Fruit fly (Drosophila melanogaster) whole organism, embryonic: Measurements from ENCODE around the gene Iyd.

Experiments
- Abd-B ChIP-seq: fragments of 200-800 bp; sonication (Bioruptor generic); optimal IDR thresholded peaks from 2 replicates; lab custom pipeline; 2018; ENCODE audit warnings: missing biosample characterization, mild to moderate bottlenecking, missing genetic modification characterization, moderate library complexity
- Ada2b ChIP-seq: fragments of 200-800 bp; sonication (Bioruptor generic); IDR thresholded peaks from 2 replicates; pipeline ENCODE4 v1.3.6; 2022; ENCODE audit warnings: missing biosample characterization, missing genetic modification characterization
- Awh ChIP-seq: fragments of 200-800 bp; sonication (Bioruptor generic); IDR thresholded peaks from 2 replicates; pipeline ENCODE4, ENCODE4 v1.3.6; 2022; ENCODE audit warnings: missing biosample characterization, missing genetic modification characterization
- Blimp-1 ChIP-seq: fragments of 200-800 bp; sonication (Bioruptor generic); optimal IDR thresholded peaks from 3 replicates; lab custom pipeline; 2018; ENCODE audit warnings: missing biosample characterization, missing genetic modification characterization, mild to moderate bottlenecking, moderate library complexity, missing genetic modification reagents
- CG1024 ChIP-seq: fragments of 200-800 bp; sonication (Bioruptor generic); IDR thresholded peaks from 2 replicates; pipeline ENCODE4 v1.3.6; 2022; ENCODE audit warnings: missing biosample characterization, missing genetic modification characterization
- CG10267 ChIP-seq: fragments of 200-800 bp; sonication (Bioruptor generic); optimal IDR thresholded peaks from 2 replicates; lab custom pipeline; 2018; ENCODE audit warnings: missing biosample characterization, mild to moderate bottlenecking, missing genetic modification characterization, moderate library complexity
- CG11723 ChIP-seq: fragments of 200-800 bp; sonication (Bioruptor generic); optimal IDR thresholded peaks from 2 replicates; lab custom pipeline; 2017; ENCODE audit warnings: missing biosample characterization, mild to moderate bottlenecking, missing genetic modification characterization
- CG12155 ChIP-seq: fragments of 200-800 bp; sonication (Bioruptor generic); optimal IDR thresholded peaks from 3 replicates; lab custom pipeline; 2016; ENCODE audit warnings: missing biosample characterization, missing genetic modification characterization
- CG12391 ChIP-seq: fragments of 200-800 bp; sonication (Bioruptor generic); optimal IDR thresholded peaks from 3 replicates; lab custom pipeline; 2018; ENCODE audit warnings: missing biosample characterization, mild to moderate bottlenecking, missing genetic modification characterization, moderate library complexity
- CG14667 ChIP-seq: fragments of 200-800 bp; sonication (Bioruptor generic); IDR thresholded peaks from 2 replicates; pipeline ENCODE4 v1.3.6; 2022; ENCODE audit warnings: missing biosample characterization, missing genetic modification characterization
- CG15011 ChIP-seq: fragments of 200-800 bp; sonication (Bioruptor generic); optimal IDR thresholded peaks from 3 replicates; lab custom pipeline; 2018; ENCODE audit warnings: missing biosample characterization, mild to moderate bottlenecking, missing genetic modification characterization
- CG15479 ChIP-seq: fragments of 200-800 bp; sonication (Bioruptor generic); optimal IDR thresholded peaks from 3 replicates; lab custom pipeline; 2019; ENCODE audit warnings: missing biosample characterization, mild to moderate bottlenecking, missing genetic modification characterization, moderate library complexity
- CG1602 ChIP-seq: fragments of 200-800 bp; sonication (Bioruptor generic); optimal IDR thresholded peaks from 3 replicates; lab custom pipeline; 2016; ENCODE audit warnings: missing biosample characterization, missing genetic modification characterization
- CG16863 ChIP-seq: fragments of 200-800 bp; sonication (Bioruptor generic); optimal IDR thresholded peaks from 3 replicates; lab custom pipeline; 2016; ENCODE audit warnings: missing biosample characterization, missing genetic modification characterization
- CG1792 ChIP-seq: fragments of 200-800 bp; sonication (Bioruptor generic); optimal IDR thresholded peaks from 2 replicates; lab custom pipeline; 2016; ENCODE audit warnings: missing biosample characterization, missing genetic modification characterization
- CG18764 ChIP-seq: fragments of 200-800 bp; sonication (Bioruptor generic); optimal IDR thresholded peaks from 3 replicates; lab custom pipeline; 2016; ENCODE audit warnings: missing biosample characterization, missing genetic modification characterization
- CG31388 ChIP-seq: fragments of 200-800 bp; sonication (Bioruptor generic); optimal IDR thresholded peaks from 2 replicates; lab custom pipeline; 2016; ENCODE audit warnings: missing biosample characterization, missing genetic modification characterization
- CG33213 ChIP-seq: fragments of 200-800 bp; sonication (Bioruptor generic); optimal IDR thresholded peaks from 3 replicates; lab custom pipeline; 2016; ENCODE audit warnings: missing biosample characterization, missing genetic modification characterization
- CG33557 ChIP-seq: fragments of 200-800 bp; sonication (Bioruptor generic); optimal IDR thresholded peaks from 2 replicates; lab custom pipeline; 2019; ENCODE audit warnings: missing biosample characterization, mild to moderate bottlenecking, missing genetic modification characterization, moderate library complexity
- CG4707 ChIP-seq: fragments of 200-800 bp; sonication (Bioruptor generic); optimal IDR thresholded peaks from 2 replicates; lab custom pipeline; 2018; ENCODE audit warnings: missing biosample characterization, mild to moderate bottlenecking, missing genetic modification characterization, moderate library complexity
- CG6254 ChIP-seq: fragments of 200-800 bp; sonication (Bioruptor generic); optimal IDR thresholded peaks from 3 replicates; lab custom pipeline; 2017; ENCODE audit warnings: mild to moderate bottlenecking, missing biosample characterization, missing genetic modification reagents, missing genetic modification characterization
- CG9797 ChIP-seq: fragments of 200-800 bp; sonication (Bioruptor generic); optimal IDR thresholded peaks from 3 replicates; lab custom pipeline; 2018; ENCODE audit warnings: missing biosample characterization, mild to moderate bottlenecking, missing genetic modification characterization
- CoRest ChIP-seq: fragments of 200-800 bp; sonication (Bioruptor generic); optimal IDR thresholded peaks from 3 replicates; lab custom pipeline; 2018; ENCODE audit warnings: missing biosample characterization, mild to moderate bottlenecking, missing genetic modification characterization, moderate library complexity
- E2f1 ChIP-seq: fragments of 200-800 bp; sonication (Bioruptor generic); IDR thresholded peaks from 2 replicates; pipeline ENCODE4 v1.3.6; 2022; ENCODE audit warnings: missing biosample characterization, missing genetic modification characterization
- Fer3 ChIP-seq: fragments of 200-800 bp; sonication (Bioruptor generic); optimal IDR thresholded peaks from 2 replicates; lab custom pipeline; 2018; ENCODE audit warnings: missing biosample characterization, mild to moderate bottlenecking, missing genetic modification characterization, moderate library complexity
- HmgZ ChIP-seq: fragments of 200-800 bp; sonication (Bioruptor generic); optimal IDR thresholded peaks from 2 replicates; lab custom pipeline; 2018; ENCODE audit warnings: missing biosample characterization, mild to moderate bottlenecking, missing genetic modification characterization
- Lim3 ChIP-seq: fragments of 200-800 bp; sonication (Bioruptor generic); IDR thresholded peaks from 2 replicates; pipeline ENCODE4 v1.3.6; 2022; ENCODE audit warnings: missing biosample characterization, missing genetic modification characterization
- Myb ChIP-seq: fragments of 200-800 bp; sonication (Bioruptor generic); optimal IDR thresholded peaks from 2 replicates; lab custom pipeline; 2016; ENCODE audit warnings: missing biosample characterization, missing genetic modification characterization
- Neu2 ChIP-seq: fragments of 200-800 bp; sonication (Bioruptor generic); optimal IDR thresholded peaks from 3 replicates; lab custom pipeline; 2016; ENCODE audit warnings: missing biosample characterization, missing genetic modification characterization, borderline replicate concordance
- Rx ChIP-seq: fragments of 200-800 bp; sonication (Bioruptor generic); IDR thresholded peaks from 2 replicates; pipeline ENCODE4 v1.3.6; 2022; ENCODE audit warnings: missing biosample characterization, missing genetic modification characterization
- Scr ChIP-seq: fragments of 200-800 bp; sonication (Bioruptor generic); IDR thresholded peaks from 2 replicates; pipeline ENCODE4 v1.3.6; 2022; ENCODE audit warnings: missing biosample characterization, missing genetic modification characterization; ENCODE audit not compliant: partially characterized antibody
- abd-A ChIP-seq: fragments of 200-800 bp; sonication (Bioruptor generic); optimal IDR thresholded peaks from 3 replicates; lab custom pipeline; 2019; ENCODE audit warnings: missing biosample characterization, mild to moderate bottlenecking, missing genetic modification characterization, moderate library complexity
- aop ChIP-seq: fragments of 200-800 bp; sonication (Bioruptor generic); IDR thresholded peaks from 2 replicates; pipeline ENCODE4 v1.3.6; 2022; ENCODE audit warnings: missing biosample characterization, missing genetic modification characterization
- bcd ChIP-seq: fragments of 200-800 bp; sonication (Bioruptor generic); optimal IDR thresholded peaks from 2 replicates; lab custom pipeline; 2017; ENCODE audit warnings: missing biosample characterization, mild to moderate bottlenecking, missing genetic modification characterization
- bigmax ChIP-seq: fragments of 200-800 bp; sonication (Bioruptor generic); optimal IDR thresholded peaks from 2 replicates; lab custom pipeline; 2018; ENCODE audit warnings: missing biosample characterization, mild to moderate bottlenecking, missing genetic modification characterization
- cato ChIP-seq: fragments of 200-800 bp; sonication (Bioruptor generic); optimal IDR thresholded peaks from 2 replicates; lab custom pipeline; 2016; ENCODE audit warnings: missing biosample characterization, missing genetic modification characterization, borderline replicate concordance
- caup ChIP-seq: fragments of 200-800 bp; sonication (Bioruptor generic); optimal IDR thresholded peaks from 3 replicates; lab custom pipeline; 2017; ENCODE audit warnings: missing biosample characterization, mild to moderate bottlenecking, missing genetic modification characterization, moderate library complexity; ENCODE audit not compliant: severe bottlenecking
- da ChIP-seq: fragments of 200-800 bp; sonication (Bioruptor generic); optimal IDR thresholded peaks from 2 replicates; lab custom pipeline; 2016; ENCODE audit warnings: missing biosample characterization, missing genetic modification characterization
- danr ChIP-seq: fragments of 200-800 bp; sonication (Bioruptor generic); IDR thresholded peaks from 2 replicates; pipeline ENCODE4 v1.3.6; 2022; ENCODE audit warnings: missing biosample characterization, missing genetic modification characterization
- disco-r ChIP-seq: fragments of 200-800 bp; sonication (Bioruptor generic); optimal IDR thresholded peaks from 2 replicates; lab custom pipeline; 2016; ENCODE audit warnings: missing biosample characterization, missing genetic modification characterization
- eyg ChIP-seq: fragments of 200-800 bp; sonication (Bioruptor generic); optimal IDR thresholded peaks from 3 replicates; lab custom pipeline; 2016; ENCODE audit warnings: missing biosample characterization, missing genetic modification characterization
- fru ChIP-seq: fragments of >200 bp; optimal IDR thresholded peaks from 2 replicates; lab custom pipeline; 2017
- ind ChIP-seq: fragments of 200-800 bp; sonication (Bioruptor generic); optimal IDR thresholded peaks from 3 replicates; lab custom pipeline; 2016; ENCODE audit warnings: missing biosample characterization, missing genetic modification characterization
- lmd ChIP-seq: fragments of 200-800 bp; sonication (Bioruptor generic); IDR thresholded peaks from 2 replicates; pipeline ENCODE4 v1.3.6; 2022; ENCODE audit warnings: missing biosample characterization, missing genetic modification characterization
- luna ChIP-seq: fragments of 200-800 bp; sonication (Bioruptor generic); optimal IDR thresholded peaks from 2 replicates; lab custom pipeline; 2016; ENCODE audit warnings: missing biosample characterization, missing genetic modification characterization
- nerfin-2 ChIP-seq: fragments of 200-800 bp; sonication (Bioruptor generic); IDR thresholded peaks from 2 replicates; pipeline ENCODE4 v1.3.6; 2022; ENCODE audit warnings: missing biosample characterization, missing genetic modification characterization; ENCODE audit not compliant: partially characterized antibody
- ssp ChIP-seq: fragments of 200-800 bp; sonication (Bioruptor generic); IDR thresholded peaks from 2 replicates; pipeline ENCODE4 v1.3.6; 2022; ENCODE audit warnings: missing biosample characterization, missing genetic modification characterization
- tin ChIP-seq: fragments of 200-800 bp; sonication (Bioruptor generic); optimal IDR thresholded peaks from 3 replicates; lab custom pipeline; 2016; ENCODE audit warnings: missing biosample characterization, missing genetic modification characterization
- vnd ChIP-seq: fragments of 200-800 bp; sonication (Bioruptor generic); IDR thresholded peaks from 3 replicates; pipeline ENCODE4 v1.3.6; 2022; ENCODE audit warnings: missing biosample characterization, missing genetic modification characterization; ENCODE audit not compliant: partially characterized antibody
- yki ChIP-seq: fragments of >200 bp; optimal IDR thresholded peaks from 3 replicates; lab custom pipeline; 2018
- zen ChIP-seq: fragments of 200-800 bp; sonication (Bioruptor generic); optimal IDR thresholded peaks from 3 replicates; lab custom pipeline; 2018; ENCODE audit warnings: missing biosample characterization, mild to moderate bottlenecking, missing genetic modification characterization, moderate library complexity

Iyd gene

DNA sequence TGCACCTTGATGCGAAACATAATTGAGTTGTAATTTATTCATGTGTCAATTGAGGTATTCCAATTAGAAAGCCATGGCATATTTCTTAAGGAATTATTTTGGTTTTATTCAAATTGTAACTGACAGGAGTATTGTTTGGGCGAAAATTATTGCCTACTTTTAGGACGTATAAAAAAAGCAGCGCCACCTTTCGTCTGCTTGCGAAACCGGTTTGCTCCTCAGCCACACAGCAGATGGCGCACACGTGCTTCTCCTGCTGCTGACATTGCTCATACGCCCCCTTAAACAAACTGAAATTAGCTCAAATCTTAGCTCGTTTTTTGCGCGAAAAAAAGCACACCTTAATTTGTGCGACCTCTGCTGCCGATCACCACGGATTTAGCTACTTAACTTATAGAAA is 48.2 kb downstream of the Iyd start (continued):
- no peak for TF ChIP-seq CG9797 (GFP tag; lab: Kevin White, UChicago)
- TF ChIP-seq danr = no peak
- peak; percentile 72 for TF ChIP-seq CG14667 (GFP tag; lab: Robert Waterston, UW)
- TF ChIP-seq bcd (GFP tag; lab: Kevin White, UChicago) = peak; percentile 74
- TF ChIP-seq CoRest (tag; lab: Kevin White, UChicago) = peak; percentile 69
- TF ChIP-seq CG12155 (GFP tag; lab: Kevin White, UChicago) = peak; percentile 38
- TF ChIP-seq nerfin-2 (GFP tag; lab: Robert Waterston, UW) = peak; percentile 38; the same call in 1 of the 2 replicates
- TF ChIP-seq CG6254 (GFP tag; lab: Kevin White, UChicago) = peak; percentile 29
- peak; percentile 71 for TF ChIP-seq Rx (GFP tag; lab: Robert Waterston, UW)
- peak; percentile 81 for TF ChIP-seq CG16863
- peak; percentile 72 for TF ChIP-seq zen (tag; lab: Kevin White, UChicago)
- TF ChIP-seq luna = no peak
- peak; percentile 84 for TF ChIP-seq lmd (GFP tag; lab: Robert Waterston, UW)
- no peak for TF ChIP-seq fru
- TF ChIP-seq da (GFP tag; lab: Kevin White, UChicago) = peak; percentile 65
- TF ChIP-seq tin (GFP tag; lab: Kevin White, UChicago) = peak; percentile 83
- no peak for TF ChIP-seq Neu2 (GFP tag; lab: Kevin White, UChicago)
- TF ChIP-seq Blimp-1 (GFP tag; lab: Kevin White, UChicago) = peak; percentile 31
- no peak for TF ChIP-seq CG1792 (GFP tag; lab: Kevin White, UChicago)
- peak; percentile 85 for TF ChIP-seq CG33213
- TF ChIP-seq yki = no peak
- peak; percentile 53 for TF ChIP-seq CG33557 (GFP tag; lab: Kevin White, UChicago)
- TF ChIP-seq CG31388 = peak; percentile 35
- no peak for TF ChIP-seq Scr
- TF ChIP-seq aop = peak; percentile 42; the same call in 1 of the 2 replicates
- TF ChIP-seq E2f1 (GFP tag; lab: Robert Waterston, UW) = peak; percentile 63
- peak; percentile 50 for TF ChIP-seq CG12391
- no peak for TF ChIP-seq CG15479 (GFP tag; lab: Kevin White, UChicago)
- no peak for TF ChIP-seq bigmax
- TF ChIP-seq Lim3 = no peak
- TF ChIP-seq vnd (GFP tag; lab: Robert Waterston, UW) = no peak
- peak; percentile 16 for TF ChIP-seq CG15011 (GFP tag; lab: Kevin White, UChicago)
- TF ChIP-seq ssp (GFP tag; lab: Robert Waterston, UW) = peak; percentile 73
- TF ChIP-seq Ada2b = peak; percentile 57; the same call in 1 of the 2 replicates
- TF ChIP-seq cato (GFP tag; lab: Kevin White, UChicago) = no peak
- no peak for TF ChIP-seq abd-A (tag; lab: Kevin White, UChicago)
- peak; percentile 59 for TF ChIP-seq CG18764 (GFP tag; lab: Kevin White, UChicago)
- peak; percentile 57 for TF ChIP-seq CG10267 (tag; lab: Kevin White, UChicago)
- peak; percentile 61; the same call in 1 of the 2 replicates for TF ChIP-seq Awh
- TF ChIP-seq CG11723 (GFP tag; lab: Kevin White, UChicago) = peak; percentile 65
- peak; percentile 78 for TF ChIP-seq caup (GFP tag; lab: Kevin White, UChicago)
- peak; percentile 65 for TF ChIP-seq disco-r (GFP tag; lab: Kevin White, UChicago)
- peak; percentile 59 for TF ChIP-seq ind
- TF ChIP-seq Abd-B = no peak
- TF ChIP-seq Fer3 (tag; lab: Kevin White, UChicago) = peak; percentile 64
- peak; percentile 62 for TF ChIP-seq CG1602
- TF ChIP-seq CG4707 (GFP tag; lab: Kevin White, UChicago) = peak; percentile 54
- peak; percentile 86 for TF ChIP-seq HmgZ (tag; lab: Kevin White, UChicago)
- peak; percentile 96 for TF ChIP-seq Myb (GFP tag; lab: Kevin White, UChicago)
- peak; percentile 68 for TF ChIP-seq CG1024 (GFP tag; lab: Robert Waterston, UW)
- peak; percentile 37 for TF ChIP-seq eyg
